Fruit fly (Drosophila melanogaster) whole organism, prepupa: ENCODE data around the gene CG33257.

Experiments
- CG10631 ChIP-seq: fragments of 200-800 bp; sonication (Bioruptor generic); optimal IDR thresholded peaks from 2 replicates; lab custom pipeline; 2016; ENCODE audit warnings: missing biosample characterization, missing genetic modification characterization
- CG11294 ChIP-seq: fragments of 200-800 bp; sonication (Bioruptor generic); IDR thresholded peaks from 2 replicates; pipeline ENCODE4 v1.3.6; 2022; ENCODE audit warnings: missing biosample characterization, missing genetic modification characterization
- CG11762 ChIP-seq: fragments of 200-800 bp; sonication (Bioruptor generic); optimal IDR thresholded peaks from 3 replicates; lab custom pipeline; 2016; ENCODE audit warnings: missing biosample characterization, missing genetic modification characterization; ENCODE audit not compliant: insufficient read depth
- CG11902 ChIP-seq: fragments of 200-800 bp; sonication (Bioruptor generic); optimal IDR thresholded peaks from 3 replicates; lab custom pipeline; 2016; ENCODE audit warnings: missing biosample characterization, missing genetic modification characterization
- CG16779 ChIP-seq: fragments of 200-800 bp; sonication (Bioruptor generic); optimal IDR thresholded peaks from 3 replicates; lab custom pipeline; 2017; ENCODE audit warnings: missing biosample characterization, mild to moderate bottlenecking, missing genetic modification characterization
- CG3032 ChIP-seq: fragments of 200-800 bp; optimal IDR thresholded peaks from 2 replicates; lab custom pipeline; 2019; ENCODE audit warnings: missing biosample characterization, mild to moderate bottlenecking, missing genetic modification characterization, moderate library complexity
- CG32006 ChIP-seq: fragments of 200-800 bp; sonication (Bioruptor generic); optimal IDR thresholded peaks from 3 replicates; lab custom pipeline; 2017; ENCODE audit warnings: missing biosample characterization, mild to moderate bottlenecking, missing genetic modification characterization
- CG34406 ChIP-seq: fragments of 200-800 bp; sonication (Bioruptor generic); optimal IDR thresholded peaks from 3 replicates; lab custom pipeline; 2016; ENCODE audit warnings: missing biosample characterization, missing genetic modification characterization
- CG3919 ChIP-seq: fragments of 200-800 bp; sonication (Bioruptor generic); optimal IDR thresholded peaks from 3 replicates; lab custom pipeline; 2016; ENCODE audit warnings: missing biosample characterization, missing genetic modification characterization
- CG4318 ChIP-seq: fragments of 200-800 bp; sonication (Bioruptor generic); optimal IDR thresholded peaks from 3 replicates; lab custom pipeline; 2017; ENCODE audit warnings: missing biosample characterization, mild to moderate bottlenecking, missing genetic modification characterization
- CG6276 ChIP-seq: fragments of 200-800 bp; sonication (Bioruptor generic); optimal IDR thresholded peaks from 2 replicates; lab custom pipeline; 2017; ENCODE audit warnings: missing biosample characterization, mild to moderate bottlenecking, missing genetic modification characterization
- CG6792 ChIP-seq: fragments of 200-800 bp; sonication (Bioruptor generic); optimal IDR thresholded peaks from 3 replicates; lab custom pipeline; 2016; ENCODE audit warnings: missing biosample characterization, missing genetic modification characterization
- CG6808 ChIP-seq: fragments of 200-800 bp; sonication (Bioruptor generic); optimal IDR thresholded peaks from 3 replicates; lab custom pipeline; 2017; ENCODE audit warnings: missing biosample characterization, missing genetic modification characterization, mild to moderate bottlenecking, moderate library complexity, missing genetic modification reagents
- CG6854 ChIP-seq: fragments of 200-800 bp; sonication (Bioruptor generic); optimal IDR thresholded peaks from 2 replicates; lab custom pipeline; 2017; ENCODE audit warnings: missing biosample characterization, mild to moderate bottlenecking, missing genetic modification characterization
- CG8119 ChIP-seq: fragments of 200-800 bp; sonication (Bioruptor generic); IDR thresholded peaks from 3 replicates; pipeline ENCODE4 v1.3.6; 2022; ENCODE audit warnings: missing biosample characterization, missing genetic modification characterization
- CG8319 ChIP-seq: fragments of 200-800 bp; sonication (Bioruptor generic); optimal IDR thresholded peaks from 3 replicates; lab custom pipeline; 2016; ENCODE audit warnings: missing biosample characterization, missing genetic modification characterization
- Eip75B ChIP-seq: fragments of 200-800 bp; sonication (Bioruptor generic); optimal IDR thresholded peaks from 3 replicates; lab custom pipeline; 2016; ENCODE audit warnings: missing biosample characterization, missing genetic modification characterization
- Eip78C ChIP-seq: fragments of 200-800 bp; sonication (Bioruptor generic); peaks from one replicate; lab custom pipeline; 2016; ENCODE audit warnings: missing biosample characterization, missing genetic modification characterization
- Eip93F ChIP-seq: fragments of 200-800 bp; sonication (Bioruptor generic); optimal IDR thresholded peaks from 2 replicates; lab custom pipeline; 2016; ENCODE audit warnings: missing biosample characterization, mild to moderate bottlenecking, missing genetic modification characterization
- Ets21C ChIP-seq: fragments of 200-800 bp; sonication (Bioruptor generic); optimal IDR thresholded peaks from 3 replicates; lab custom pipeline; 2016; ENCODE audit warnings: missing biosample characterization, missing genetic modification characterization
- Hr38 ChIP-seq: sonication (Bioruptor generic); optimal IDR thresholded peaks from 2 replicates; lab custom pipeline; 2016; ENCODE audit warnings: missing biosample characterization, missing genetic modification characterization
- Lpt ChIP-seq: fragments of 200-800 bp; sonication (Bioruptor generic); optimal IDR thresholded peaks from 3 replicates; lab custom pipeline; 2016; ENCODE audit warnings: missing biosample characterization, missing genetic modification characterization
- Sox15 ChIP-seq: fragments of 200-800 bp; sonication (Bioruptor generic); optimal IDR thresholded peaks from 3 replicates; lab custom pipeline; 2016; ENCODE audit warnings: missing biosample characterization, missing genetic modification characterization
- achi ChIP-seq: fragments of 200-800 bp; sonication (Bioruptor generic); optimal IDR thresholded peaks from 3 replicates; lab custom pipeline; 2016; ENCODE audit warnings: missing biosample characterization, missing genetic modification characterization
- dsx ChIP-seq: fragments of 200-800 bp; optimal IDR thresholded peaks from 3 replicates; lab custom pipeline; 2019; ENCODE audit warnings: missing biosample characterization, mild to moderate bottlenecking, missing genetic modification characterization, moderate library complexity; ENCODE audit not compliant: poor library complexity, severe bottlenecking
- eg ChIP-seq: fragments of 200-800 bp; sonication (Bioruptor generic); IDR thresholded peaks from 3 replicates; pipeline ENCODE4 v1.3.6; 2022; ENCODE audit warnings: missing biosample characterization, missing genetic modification characterization
- esn ChIP-seq: fragments of 200-800 bp; sonication (Bioruptor generic); optimal IDR thresholded peaks from 2 replicates; lab custom pipeline; 2016; ENCODE audit warnings: missing biosample characterization, mild to moderate bottlenecking, missing genetic modification characterization, moderate library complexity
- fd85E ChIP-seq: fragments of 200-800 bp; sonication (Bioruptor generic); optimal IDR thresholded peaks from 3 replicates; lab custom pipeline; 2016; ENCODE audit warnings: missing biosample characterization, missing genetic modification characterization
- fkh ChIP-seq: fragments of 200-800 bp; sonication (Bioruptor generic); optimal IDR thresholded peaks from 3 replicates; lab custom pipeline; 2017; ENCODE audit warnings: missing biosample characterization, mild to moderate bottlenecking, missing genetic modification characterization, moderate library complexity
- lz ChIP-seq: fragments of 200-800 bp; sonication (Bioruptor generic); optimal IDR thresholded peaks from 3 replicates; lab custom pipeline; 2016; ENCODE audit warnings: missing biosample characterization, missing genetic modification characterization
- net ChIP-seq: fragments of 200-800 bp; sonication (Bioruptor generic); optimal IDR thresholded peaks from 3 replicates; lab custom pipeline; 2016; ENCODE audit warnings: missing biosample characterization, missing genetic modification characterization
- ss ChIP-seq, 2 experiments: fragments of 200-800 bp; sonication (Bioruptor generic); optimal IDR thresholded peaks; 2 replicates in 1 of 2; 3 replicates in 1 of 2; lab custom pipeline; 2017 to 2018; ENCODE audit warnings: mild to moderate bottlenecking in 2 of 2, missing biosample characterization in 2 of 2, missing genetic modification characterization in 2 of 2, moderate library complexity in 1 of 2
- svp ChIP-seq: fragments of 200-800 bp; sonication (Bioruptor generic); peaks from one replicate; lab custom pipeline; 2016; ENCODE audit warnings: missing biosample characterization, missing genetic modification characterization
- topi ChIP-seq: fragments of 200-800 bp; sonication (Bioruptor generic); optimal IDR thresholded peaks from 3 replicates; lab custom pipeline; 2016; ENCODE audit warnings: missing biosample characterization, missing genetic modification characterization
- vri ChIP-seq: fragments of 200-800 bp; sonication (Bioruptor generic); optimal IDR thresholded peaks from 3 replicates; lab custom pipeline; 2016; ENCODE audit warnings: missing biosample characterization, mild to moderate bottlenecking, missing genetic modification characterization

Gene CG33257

dm6 chr3L:16380770-16381169 lies 34.6 kb downstream of the CG33257 start:
- TF ChIP-seq CG6276 (GFP tag; lab: Kevin White, UChicago) (no peak), CG32006 (no peak), CG11902 (no peak), CG10631 (GFP tag; lab: Kevin White, UChicago) (no peak), lz (GFP tag; lab: Kevin White, UChicago) (no peak), CG8119 (GFP tag; lab: Robert Waterston, UW) (no peak), Lpt (GFP tag; lab: Kevin White, UChicago) (no peak), CG34406 (GFP tag; lab: Kevin White, UChicago) (no peak), topi (GFP tag; lab: Kevin White, UChicago) (no peak), CG6854 (GFP tag; lab: Kevin White, UChicago) (no peak)

- TF ChIP-seq svp (GFP tag; lab: Kevin White, UChicago) (peak; percentile 18), fd85E (no peak), CG11294 (no peak), ss (GFP tag; optimal IDR thresholded peaks at IDR 0.05; lab: Kevin White, UChicago) (no peak), CG4318 (GFP tag; lab: Kevin White, UChicago) (no peak), Sox15 (GFP tag; lab: Kevin White, UChicago) (no peak), CG6808 (GFP tag; lab: Kevin White, UChicago) (no peak), CG6792 (no peak), dsx (GFP tag; lab: Kevin White, UChicago) (no peak), CG6854 (GFP tag; lab: Kevin White, UChicago) (no peak), net (GFP tag; lab: Kevin White, UChicago) (no peak), fkh (peak; percentile 44), Lpt (GFP tag; lab: Kevin White, UChicago) (no peak), lz (GFP tag; lab: Kevin White, UChicago) (no peak)
Measured at dm6 chr3L:16381184-16381797, 35.2 kb downstream of the CG33257 start, which contains the start of gene Agpat4. TSS of gene Agpat4 (minus strand) at chr3L:16381570.

- no peak for TF ChIP-seq CG6854 (GFP tag; lab: Kevin White, UChicago)
- no peak for TF ChIP-seq Ets21C (GFP tag; lab: Kevin White, UChicago)
- no peak for TF ChIP-seq CG3032 (tag; lab: Kevin White, UChicago)
- peak; percentile 92 for TF ChIP-seq vri (GFP tag; lab: Kevin White, UChicago)
- TF ChIP-seq, all 60 proteins: peak for 1
Measured at dm6 chr3L:16383056-16383455, 36.9 kb downstream of the CG33257 start.

- TF ChIP-seq esn (GFP tag; lab: Kevin White, UChicago) (no peak), CG6276 (GFP tag; lab: Kevin White, UChicago) (peak; percentile 52), CG16779 (tag; lab: Kevin White, UChicago) (peak; percentile 15), ss (GFP tag; optimal IDR thresholded peaks at IDR 0.05; lab: Kevin White, UChicago) (peak in 1 of 2 experiments; percentile 9), CG3919 (GFP tag; lab: Kevin White, UChicago) (no peak), CG32006 (no peak), vri (GFP tag; lab: Kevin White, UChicago) (peak; percentile 32), Hr38 (GFP tag; lab: Kevin White, UChicago) (no peak), CG8119 (GFP tag; lab: Robert Waterston, UW) (peak; percentile 51; the same call in 1 of the 3 replicates), Eip78C (GFP tag; lab: Kevin White, UChicago) (peak; percentile 38), CG6792 (no peak), eg (no peak; the same call in 2 of the 3 replicates), achi (GFP tag; lab: Kevin White, UChicago) (no peak), Eip75B (GFP tag; lab: Kevin White, UChicago) (no peak), Eip93F (GFP tag; lab: Kevin White, UChicago) (no peak), CG11762 (GFP tag; lab: Kevin White, UChicago) (no peak), CG8319 (GFP tag; lab: Kevin White, UChicago) (no peak)
Measured at dm6 chr3L:16384145-16384705, 38.1 kb downstream of the CG33257 start.
